Worm (Caenorhabditis elegans) whole organism, late embryonic: Measurements from ENCODE around the gene hot-1.
A peak's percentile ranks its signal among the peaks of the same experiment; 100 is the strongest.

Source experiments
- F13H6.1 ChIP-seq: sonication (generic microtip); optimal IDR thresholded peaks from 2 replicates; lab custom pipeline; 2016; ENCODE audit warnings: missing genetic modification characterization, missing compliant biosample characterization
- K02D7.2 ChIP-seq: sonication (generic microtip); optimal IDR thresholded peaks from 2 replicates; lab custom pipeline; 2017; ENCODE audit warnings: mild to moderate bottlenecking, missing genetic modification characterization, missing compliant biosample characterization
- T23F11.4 ChIP-seq: fragments of 200-800 bp; sonication (Bioruptor generic); optimal IDR thresholded peaks from 2 replicates; lab custom pipeline; 2018; ENCODE audit warnings: mild to moderate bottlenecking, missing genetic modification characterization, missing compliant biosample characterization
- ahr-1 ChIP-seq: sonication (generic microtip); optimal IDR thresholded peaks from 2 replicates; lab custom pipeline; 2016; ENCODE audit warnings: missing genetic modification characterization, missing compliant biosample characterization
- ama-1 ChIP-seq: fragments of 150-350 bp; optimal IDR thresholded peaks from 2 replicates; lab custom pipeline; 2014
- ceh-18 ChIP-seq: sonication (generic microtip); optimal IDR thresholded peaks from 2 replicates; lab custom pipeline; 2016; ENCODE audit warnings: missing genetic modification characterization, missing compliant biosample characterization
- ceh-22 ChIP-seq: sonication (generic microtip); optimal IDR thresholded peaks from 2 replicates; lab custom pipeline; 2017; ENCODE audit warnings: missing biosample characterization, missing genetic modification characterization
- ceh-30 ChIP-seq: fragments of 150-350 bp; optimal IDR thresholded peaks from 2 replicates; lab custom pipeline; 2014; ENCODE audit warnings: missing biosample characterization, missing genetic modification characterization
- ceh-31 ChIP-seq: sonication (generic microtip); optimal IDR thresholded peaks from 2 replicates; lab custom pipeline; 2016; ENCODE audit warnings: missing genetic modification characterization, missing compliant biosample characterization
- ceh-34 ChIP-seq: sonication (generic microtip); optimal IDR thresholded peaks from 2 replicates; lab custom pipeline; 2016; ENCODE audit warnings: mild to moderate bottlenecking, missing genetic modification characterization, missing compliant biosample characterization
- ceh-45 ChIP-seq: fragments of 200-800 bp; sonication (Bioruptor generic); IDR thresholded peaks from 2 replicates; pipeline ENCODE4 v1.3.6; 2022; ENCODE audit warnings: missing genetic modification reagents, missing genetic modification characterization, missing compliant biosample characterization
- ceh-6 ChIP-seq: fragments of 200-800 bp; sonication (Bioruptor generic); optimal IDR thresholded peaks from 2 replicates; lab custom pipeline; 2018; ENCODE audit warnings: mild to moderate bottlenecking, missing genetic modification characterization, missing compliant biosample characterization
- dmd-4 ChIP-seq: sonication (generic microtip); optimal IDR thresholded peaks from 2 replicates; lab custom pipeline; 2016; ENCODE audit warnings: borderline replicate concordance, missing genetic modification characterization, missing compliant biosample characterization
- elt-4 ChIP-seq: sonication (generic microtip); optimal IDR thresholded peaks from 2 replicates; lab custom pipeline; 2016; ENCODE audit warnings: missing genetic modification characterization, missing compliant biosample characterization
- ets-4 ChIP-seq: sonication (generic microtip); optimal IDR thresholded peaks from 2 replicates; lab custom pipeline; 2016; ENCODE audit warnings: missing genetic modification characterization, missing compliant biosample characterization
- hlh-30 ChIP-seq: sonication (generic microtip); optimal IDR thresholded peaks from 2 replicates; lab custom pipeline; 2017; ENCODE audit warnings: antibody characterized with exemption, missing genetic modification characterization, missing compliant biosample characterization; ENCODE audit not compliant: insufficient read depth
- hlh-8 ChIP-seq: sonication (generic microtip); optimal IDR thresholded peaks from 2 replicates; lab custom pipeline; 2016; ENCODE audit warnings: missing genotype, missing genetic modification characterization, missing compliant biosample characterization
- lim-6 ChIP-seq: sonication (generic microtip); optimal IDR thresholded peaks from 2 replicates; lab custom pipeline; 2016; ENCODE audit warnings: missing genetic modification characterization, missing compliant biosample characterization
- madf-2 ChIP-seq: sonication (generic microtip); optimal IDR thresholded peaks from 2 replicates; lab custom pipeline; 2017; ENCODE audit warnings: missing genetic modification characterization, missing compliant biosample characterization
- mec-3 ChIP-seq: sonication (generic microtip); optimal IDR thresholded peaks from 2 replicates; lab custom pipeline; 2016; ENCODE audit warnings: borderline replicate concordance, missing genetic modification characterization, missing compliant biosample characterization
- nfya-1 ChIP-seq: sonication (generic microtip); optimal IDR thresholded peaks from 2 replicates; lab custom pipeline; 2017; ENCODE audit warnings: missing genetic modification characterization, mild to moderate bottlenecking, missing compliant biosample characterization, antibody characterized with exemption, moderate library complexity
- npax-4 ChIP-seq: sonication (generic microtip); optimal IDR thresholded peaks from 2 replicates; lab custom pipeline; 2016; ENCODE audit warnings: missing genetic modification characterization, missing compliant biosample characterization
- pqm-1 ChIP-seq: sonication (generic microtip); optimal IDR thresholded peaks from 2 replicates; lab custom pipeline; 2016; ENCODE audit warnings: missing genetic modification characterization, missing compliant biosample characterization
- ref-2 ChIP-seq: sonication (generic microtip); optimal IDR thresholded peaks from 2 replicates; lab custom pipeline; 2016; ENCODE audit warnings: missing genetic modification characterization, missing compliant biosample characterization
- rnt-1 ChIP-seq: sonication (generic microtip); optimal IDR thresholded peaks from 2 replicates; lab custom pipeline; 2016; ENCODE audit warnings: missing genetic modification characterization, missing compliant biosample characterization
- sox-2 ChIP-seq: fragments of 200-800 bp; sonication (Bioruptor generic); IDR thresholded peaks from 2 replicates; pipeline ENCODE4 v1.3.6; 2022; ENCODE audit warnings: missing genetic modification reagents, missing genetic modification characterization, missing compliant biosample characterization
- sox-4 ChIP-seq: sonication (generic microtip); optimal IDR thresholded peaks from 2 replicates; lab custom pipeline; 2017; ENCODE audit warnings: mild to moderate bottlenecking, missing genetic modification characterization, inconsistent platforms, missing compliant biosample characterization
- syd-9 ChIP-seq: sonication (generic microtip); optimal IDR thresholded peaks from 2 replicates; lab custom pipeline; 2016; ENCODE audit warnings: mild to moderate bottlenecking, missing genetic modification characterization, moderate library complexity, missing compliant biosample characterization
- tbx-2 ChIP-seq: sonication (generic microtip); optimal IDR thresholded peaks from 2 replicates; lab custom pipeline; 2016; ENCODE audit warnings: missing genetic modification characterization, missing compliant biosample characterization
- unc-42 ChIP-seq: sonication (generic microtip); optimal IDR thresholded peaks from 2 replicates; lab custom pipeline; 2016; ENCODE audit warnings: missing genotype, missing genetic modification characterization, missing compliant biosample characterization
- unc-55 ChIP-seq: sonication (generic microtip); optimal IDR thresholded peaks from 2 replicates; lab custom pipeline; 2017; ENCODE audit warnings: missing biosample characterization, missing genetic modification reagents, missing genetic modification characterization

Gene hot-1

DNA sequence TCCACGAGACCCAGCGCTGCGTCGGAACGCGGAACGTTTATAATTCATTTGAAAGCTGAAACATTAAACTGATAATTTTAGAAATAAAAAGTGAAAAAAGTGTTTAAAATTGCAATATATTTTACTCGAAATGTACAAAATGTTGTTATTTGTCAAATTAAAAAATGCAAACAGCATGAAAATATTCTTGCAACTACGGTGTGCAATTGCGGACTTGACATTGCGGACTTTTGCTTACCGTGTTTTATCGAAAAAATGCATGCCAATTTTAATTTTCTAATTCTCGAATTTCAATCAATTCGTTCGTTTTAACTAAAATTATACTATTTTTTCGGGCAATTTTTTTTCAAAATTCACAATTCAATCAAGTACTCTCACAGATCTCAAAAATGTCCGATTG lies 8.8 kb upstream of the hot-1 start, which contains the start of the genes R11H6.5 and ccnk-1:
TSS of gene R11H6.5 (minus strand) at position 55 of the 400 bp plus-strand sequence.
TSS of gene ccnk-1 (plus strand) at position 381 of the 400 bp plus-strand sequence.
- TF ChIP-seq ama-1 (lab: Kevin White, UChicago) (no peak), ceh-22 (tag; lab: Kevin White, UChicago) (no peak), ceh-45 (no peak), ahr-1 (no peak), tbx-2 (tag; lab: Kevin White, UChicago) (peak; percentile 17), nfya-1 (peak; percentile 71), mec-3 (tag; lab: Kevin White, UChicago) (no peak)

DNA sequence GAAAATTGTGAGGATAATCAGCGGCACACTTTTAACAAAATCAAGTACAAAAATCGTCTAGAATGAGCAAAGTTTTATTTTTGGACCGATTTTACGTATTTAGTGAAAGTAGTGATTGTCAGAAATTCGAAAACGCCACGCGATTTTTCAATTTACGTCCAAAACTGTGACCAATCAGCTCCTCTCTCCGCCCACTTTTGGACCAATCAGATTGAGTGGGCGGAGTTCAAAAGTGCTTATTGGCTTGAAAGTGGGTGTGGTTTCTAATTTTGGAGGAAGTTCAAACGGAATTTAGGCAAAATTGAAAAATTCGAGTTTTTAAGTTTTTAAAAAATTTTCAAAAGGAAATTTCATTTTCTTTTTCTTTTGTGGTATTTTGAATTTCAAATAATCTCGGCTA lies 6.5 kb upstream of the hot-1 start:
- peak; percentile 87 for TF ChIP-seq nfya-1
- no peak for TF ChIP-seq unc-55 (GFP tag; lab: Kevin White, UChicago)

DNA sequence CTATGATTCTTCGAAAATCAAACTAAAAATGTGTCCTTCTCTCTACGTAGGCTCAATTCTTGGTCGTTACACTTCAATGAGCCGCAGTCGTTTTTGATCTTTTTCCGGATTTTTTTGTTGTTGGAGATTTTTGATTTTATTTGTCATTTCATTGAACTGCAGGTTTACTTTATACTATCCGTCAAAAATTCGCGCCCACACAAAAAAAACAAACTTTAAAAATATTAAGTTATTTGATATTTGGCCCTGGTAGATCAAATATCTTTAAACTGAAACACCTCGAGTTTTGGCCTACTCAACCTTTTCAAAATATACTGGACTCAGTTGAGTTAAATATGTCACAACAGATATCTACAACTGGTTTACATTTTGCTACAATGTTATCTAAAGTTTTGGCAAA lies 5.3 kb upstream of the hot-1 start:
- TF ChIP-seq syd-9 (tag; lab: Kevin White, UChicago), result no peak
- no peak for TF ChIP-seq sox-2 (GFP tag; lab: Robert Waterston, UW)
- TF ChIP-seq dmd-4 (tag; lab: Kevin White, UChicago), result no peak
- TF ChIP-seq npax-4 (tag; lab: Kevin White, UChicago), result no peak
- no peak for TF ChIP-seq nfya-1
- no peak for TF ChIP-seq F13H6.1 (tag; lab: Kevin White, UChicago)
- TF ChIP-seq ceh-6, result no peak
- TF ChIP-seq madf-2 (tag; lab: Kevin White, UChicago), result no peak
- TF ChIP-seq ref-2, result no peak
- no peak for TF ChIP-seq K02D7.2 (tag; lab: Kevin White, UChicago)

DNA sequence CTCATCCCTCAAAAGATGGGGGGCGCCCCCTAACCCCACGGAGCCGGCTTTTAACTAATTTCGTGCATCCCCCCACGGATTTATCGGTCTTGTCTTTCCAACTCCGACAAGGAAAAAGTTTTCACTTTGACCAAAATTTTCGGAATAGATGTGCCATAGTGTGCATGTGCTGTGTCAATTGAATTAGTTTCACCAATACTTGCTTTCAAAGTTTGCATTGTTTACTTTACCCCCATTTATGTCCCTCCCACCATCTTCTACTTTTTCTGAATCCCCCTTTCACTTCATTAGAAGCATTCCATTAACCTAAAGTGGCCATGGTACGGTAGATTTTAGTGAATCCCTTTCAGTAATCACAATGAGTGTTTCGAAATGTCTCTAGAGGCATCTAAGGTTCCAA lies 3.2 kb upstream of the hot-1 start:
- TF ChIP-seq ceh-31 (peak; percentile 86), ceh-30 (no peak), mec-3 (tag; lab: Kevin White, UChicago) (no peak), tbx-2 (tag; lab: Kevin White, UChicago) (no peak), unc-42 (tag; lab: Kevin White, UChicago) (peak; percentile 87), pqm-1 (tag; lab: Kevin White, UChicago) (no peak), elt-4 (tag; lab: Kevin White, UChicago) (no peak)

DNA sequence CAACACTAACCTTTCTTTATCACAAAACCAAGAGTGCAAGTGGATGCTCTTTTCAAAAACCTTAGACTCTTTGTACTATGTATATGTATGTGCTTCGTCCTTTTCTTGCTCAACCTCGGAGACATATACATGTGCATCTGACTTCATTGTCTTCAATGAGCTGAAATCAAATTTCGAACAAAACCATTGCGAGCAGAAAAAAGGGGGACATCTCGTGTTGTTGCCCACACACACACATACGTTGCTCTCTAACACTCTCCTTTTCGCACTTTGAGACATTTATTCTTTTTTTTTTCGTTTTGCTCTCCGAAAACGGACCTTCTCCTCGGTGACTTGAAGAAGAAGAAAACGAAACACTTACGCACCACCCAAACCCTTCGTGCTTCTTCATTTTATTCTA lies 624 bp upstream of the hot-1 start:
- TF ChIP-seq unc-42 (tag; lab: Kevin White, UChicago), result peak; percentile 74
- no peak for TF ChIP-seq ets-4
- TF ChIP-seq ceh-22 (tag; lab: Kevin White, UChicago), result no peak
- no peak for TF ChIP-seq F13H6.1 (tag; lab: Kevin White, UChicago)
- TF ChIP-seq, all 69 proteins: peak for 1

DNA sequence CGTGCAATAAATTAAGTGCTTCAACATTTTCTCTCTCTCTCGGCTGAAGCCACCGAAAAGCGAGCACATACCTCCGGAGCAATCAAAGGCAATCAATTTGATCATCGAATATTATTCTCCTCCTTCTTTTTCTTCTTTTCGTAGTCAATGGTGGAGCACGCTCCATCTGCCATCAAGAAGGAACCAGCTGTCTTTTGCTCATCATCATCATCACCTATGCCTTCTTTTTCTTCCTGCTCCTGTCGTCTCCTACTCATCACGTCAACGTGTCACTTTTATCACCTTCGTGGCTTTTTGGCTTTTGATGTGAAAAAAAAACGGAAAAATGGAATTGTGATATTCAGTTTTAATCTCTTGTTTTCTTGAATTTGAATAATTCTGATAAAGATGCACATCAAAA lies 4.7 kb downstream of the hot-1 start:
- TF ChIP-seq ahr-1 (no peak), rnt-1 (tag; lab: Kevin White, UChicago) (peak; percentile 34), unc-42 (tag; lab: Kevin White, UChicago) (no peak), ceh-18 (tag; lab: Kevin White, UChicago) (peak; percentile 16), unc-55 (GFP tag; lab: Kevin White, UChicago) (peak; percentile 85), syd-9 (tag; lab: Kevin White, UChicago) (no peak)
- TF ChIP-seq, all 69 proteins: peak for 3

DNA sequence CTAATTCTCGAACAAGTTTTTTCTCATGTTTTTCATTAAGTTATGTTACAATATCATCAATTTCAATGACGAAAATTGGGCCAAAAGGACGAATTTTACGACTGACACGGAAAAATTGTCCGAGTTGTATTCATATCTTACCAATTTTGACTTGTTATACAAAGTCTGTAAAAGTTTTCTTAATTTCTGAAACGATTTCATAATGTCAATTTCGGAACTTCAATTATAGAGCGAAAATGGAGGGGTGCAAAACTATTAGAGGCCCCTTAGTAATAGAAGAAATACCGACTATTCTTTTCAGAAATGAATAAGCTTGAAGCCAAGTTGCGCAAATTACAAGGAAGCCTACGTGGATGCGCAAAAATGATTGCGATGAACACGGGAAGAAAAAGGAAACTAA lies 10.7 kb downstream of the hot-1 start, which contains the start of gene F43D2.3:
TSS of gene F43D2.3 (plus strand) at position 301 of the 400 bp plus-strand sequence.
- TF ChIP-seq ets-4 (no peak), pqm-1 (tag; lab: Kevin White, UChicago) (no peak), hlh-30 (tag; lab: Kevin White, UChicago) (no peak), madf-2 (tag; lab: Kevin White, UChicago) (no peak), unc-42 (tag; lab: Kevin White, UChicago) (no peak), ahr-1 (no peak), lim-6 (tag; lab: Kevin White, UChicago) (no peak), sox-4 (tag; lab: Kevin White, UChicago) (no peak), hlh-8 (tag; lab: Kevin White, UChicago) (no peak), rnt-1 (tag; lab: Kevin White, UChicago) (no peak), T23F11.4 (GFP tag; lab: Kevin White, UChicago) (no peak), ceh-45 (no peak), sox-2 (GFP tag; lab: Robert Waterston, UW) (no peak), K02D7.2 (tag; lab: Kevin White, UChicago) (no peak), ceh-22 (tag; lab: Kevin White, UChicago) (no peak), ceh-34 (tag; lab: Kevin White, UChicago) (no peak)
